Worm (Caenorhabditis elegans) whole organism, late embryonic: ENCODE measurements around the gene T24D5.2.

ENCODE experiments used
- ceh-48 ChIP-seq: sonication (generic microtip); optimal IDR thresholded peaks from 2 replicates; lab custom pipeline; 2016; ENCODE audit warnings: missing genetic modification characterization, inconsistent platforms, missing compliant biosample characterization
- lim-6 ChIP-seq: sonication (generic microtip); optimal IDR thresholded peaks from 2 replicates; lab custom pipeline; 2016; ENCODE audit warnings: missing genetic modification characterization, missing compliant biosample characterization
- pha-4 ChIP-seq: fragments of 150-350 bp; optimal IDR thresholded peaks from 2 replicates; lab custom pipeline; 2018; ENCODE audit warnings: missing biosample characterization, missing genetic modification reagents, missing genetic modification characterization
- pros-1 ChIP-seq: fragments of 150-350 bp; optimal IDR thresholded peaks from 2 replicates; lab custom pipeline; 2014; ENCODE audit warnings: missing biosample characterization, missing genetic modification reagents, missing genetic modification characterization
- ztf-16 ChIP-seq: sonication (generic microtip); optimal IDR thresholded peaks from 2 replicates; lab custom pipeline; 2017; ENCODE audit warnings: missing genetic modification characterization, missing compliant biosample characterization

ce11 chrX:12545100-12545499 lies 41.2 kb downstream of the T24D5.2 start:
- TF ChIP-seq ceh-48 (no peak), pros-1 (tag; lab: Kevin White, UChicago) (no peak), lim-6 (tag; lab: Kevin White, UChicago) (no peak), ztf-16 (tag; lab: Kevin White, UChicago) (no peak), pha-4 (tag; lab: Kevin White, UChicago) (no peak)
